Worm (Caenorhabditis elegans) whole organism, young adult: ENCODE measurements around the gene ehbp-1.
A peak's percentile ranks its signal among the peaks of the same experiment; 100 is the strongest.

ENCODE experiments used
- B0019.2 ChIP-seq: fragments of 200-800 bp; sonication (Bioruptor generic); conservative IDR thresholded peaks from 2 replicates; pipeline ENCODE4 v1.3.6; 2022; ENCODE audit warnings: missing genetic modification reagents, missing genetic modification characterization, missing compliant biosample characterization
- C17E4.6 ChIP-seq: fragments of 200-800 bp; sonication (Bioruptor generic); IDR thresholded peaks from 2 replicates; pipeline ENCODE4 v1.3.6; 2022; ENCODE audit warnings: missing genetic modification reagents, missing genetic modification characterization, missing compliant biosample characterization
- F49E8.2 ChIP-seq: sonication (generic microtip); optimal IDR thresholded peaks from 3 replicates; lab custom pipeline; 2017; ENCODE audit warnings: missing genetic modification characterization, mild to moderate bottlenecking, missing compliant biosample characterization, antibody characterized with exemption, moderate library complexity; ENCODE audit not compliant: insufficient read depth
- F52B5.7 ChIP-seq: sonication (generic microtip); optimal IDR thresholded peaks from 2 replicates; lab custom pipeline; 2016; ENCODE audit warnings: mild to moderate bottlenecking, missing genetic modification characterization, missing compliant biosample characterization
- F55B11.4 ChIP-seq: sonication (generic microtip); optimal IDR thresholded peaks from 2 replicates; lab custom pipeline; 2016; ENCODE audit warnings: missing compliant biosample characterization, missing genetic modification characterization, borderline replicate concordance; ENCODE audit not compliant: insufficient read depth
- F57A8.1 ChIP-seq: fragments of 200-800 bp; sonication (Bioruptor generic); optimal IDR thresholded peaks from 2 replicates; lab custom pipeline; 2018; ENCODE audit warnings: mild to moderate bottlenecking, missing genetic modification characterization, moderate library complexity, missing compliant biosample characterization
- F57C9.4 ChIP-seq: sonication (generic microtip); optimal IDR thresholded peaks from 2 replicates; lab custom pipeline; 2017; ENCODE audit warnings: mild to moderate bottlenecking, missing genetic modification characterization, missing compliant biosample characterization
- T26A5.8 ChIP-seq: sonication (generic microtip); optimal IDR thresholded peaks from 2 replicates; lab custom pipeline; 2016; ENCODE audit warnings: missing genetic modification characterization, missing compliant biosample characterization
- Y79H2A.3 ChIP-seq: fragments of 200-800 bp; sonication (Bioruptor generic); conservative IDR thresholded peaks from 2 replicates; pipeline ENCODE4 v1.3.6; 2022; ENCODE audit warnings: missing genetic modification reagents, missing genetic modification characterization, missing compliant biosample characterization
- Y95B8A.8 ChIP-seq: fragments of 200-800 bp; sonication (Bioruptor generic); IDR thresholded peaks from 2 replicates; pipeline ENCODE4 v1.3.6; 2022; ENCODE audit warnings: missing genetic modification reagents, missing genetic modification characterization, missing compliant biosample characterization
- aptf-3 ChIP-seq: fragments of 200-800 bp; sonication (Bioruptor generic); IDR thresholded peaks from 2 replicates; pipeline ENCODE4 v1.3.6; 2022; ENCODE audit warnings: missing genetic modification characterization, missing compliant biosample characterization
- athp-1 ChIP-seq: sonication (generic microtip); optimal IDR thresholded peaks from 2 replicates; lab custom pipeline; 2017; ENCODE audit warnings: mild to moderate bottlenecking, missing genetic modification characterization, missing compliant biosample characterization
- ccch-3 ChIP-seq: fragments of 200-800 bp; sonication (Bioruptor generic); optimal IDR thresholded peaks from 2 replicates; lab custom pipeline; 2018; ENCODE audit warnings: mild to moderate bottlenecking, missing genetic modification characterization, missing compliant biosample characterization
- cebp-1 ChIP-seq, 2 experiments: fragments of 200-800 bp in 1 of 2; sonication (Bioruptor generic) in 1 of 2; sonication (generic microtip) in 1 of 2; IDR thresholded peaks in 1 of 2; optimal IDR thresholded peaks in 1 of 2; 2 replicates each; pipeline versions ENCODE4 v1.3.6 to Lab custom; 2017 to 2022; ENCODE audit warnings: missing compliant biosample characterization in 2 of 2, missing genetic modification characterization in 2 of 2, mild to moderate bottlenecking in 1 of 2, missing genetic modification reagents in 1 of 2, moderate library complexity in 1 of 2
- ceh-27 ChIP-seq: fragments of 200-800 bp; sonication (Bioruptor generic); optimal IDR thresholded peaks from 2 replicates; lab custom pipeline; 2018; ENCODE audit warnings: mild to moderate bottlenecking, missing genetic modification characterization, moderate library complexity, missing compliant biosample characterization
- ceh-58 ChIP-seq: fragments of 200-800 bp; sonication (Bioruptor generic); IDR thresholded peaks from 2 replicates; pipeline ENCODE4 v1.3.6; 2022; ENCODE audit warnings: missing genetic modification characterization, missing compliant biosample characterization
- ceh-79 ChIP-seq: sonication (generic microtip); optimal IDR thresholded peaks from 2 replicates; lab custom pipeline; 2017; ENCODE audit warnings: mild to moderate bottlenecking, missing genetic modification characterization, missing compliant biosample characterization
- chd-7 ChIP-seq: sonication (generic microtip); optimal IDR thresholded peaks from 2 replicates; lab custom pipeline; 2016; ENCODE audit warnings: mild to moderate bottlenecking, missing genetic modification characterization, moderate library complexity, missing compliant biosample characterization
- die-1 ChIP-seq: sonication (generic microtip); optimal IDR thresholded peaks from 2 replicates; lab custom pipeline; 2016; ENCODE audit warnings: missing genotype, mild to moderate bottlenecking, missing genetic modification characterization, missing compliant biosample characterization
- dpff-1 ChIP-seq: sonication (generic microtip); optimal IDR thresholded peaks from 2 replicates; lab custom pipeline; 2017; ENCODE audit warnings: mild to moderate bottlenecking, missing genetic modification characterization, missing compliant biosample characterization
- ekl-4 ChIP-seq: fragments of 200-800 bp; sonication (Bioruptor generic); IDR thresholded peaks from 2 replicates; pipeline ENCODE4 v1.3.6; 2022; ENCODE audit warnings: missing genetic modification reagents, missing genetic modification characterization, missing compliant biosample characterization
- ets-4 ChIP-seq: fragments of 200-800 bp; sonication (Bioruptor generic); optimal IDR thresholded peaks from 2 replicates; lab custom pipeline; 2018; ENCODE audit warnings: mild to moderate bottlenecking, missing genetic modification characterization, missing compliant biosample characterization
- fkh-3 ChIP-seq: sonication (generic microtip); optimal IDR thresholded peaks from 2 replicates; lab custom pipeline; 2016; ENCODE audit warnings: mild to moderate bottlenecking, missing genetic modification characterization, missing compliant biosample characterization
- hmg-1.2 ChIP-seq: fragments of 200-800 bp; sonication (Bioruptor generic); IDR thresholded peaks from 2 replicates; pipeline ENCODE4 v1.3.6; 2022; ENCODE audit warnings: missing genetic modification reagents, missing genetic modification characterization, missing compliant biosample characterization
- lag-1 ChIP-seq: fragments of 200-800 bp; sonication (Bioruptor generic); IDR thresholded peaks from 2 replicates; pipeline ENCODE4 v1.3.6; 2022; ENCODE audit warnings: missing genetic modification reagents, missing genetic modification characterization, missing compliant biosample characterization
- lin-35 ChIP-seq, 3 experiments: fragments of 150-350 bp in 2 of 3; sonication (generic microtip) in 1 of 3; optimal IDR thresholded peaks; 2 replicates each; lab custom pipeline; 2014 to 2018; ENCODE audit warnings: missing biosample characterization in 3 of 3, missing genetic modification characterization in 3 of 3, missing genetic modification reagents in 3 of 3
- nfya-1 ChIP-seq: sonication (generic microtip); optimal IDR thresholded peaks from 2 replicates; lab custom pipeline; 2017; ENCODE audit warnings: antibody characterized with exemption, missing compliant biosample characterization, missing genetic modification characterization, borderline replicate concordance; ENCODE audit not compliant: insufficient read depth
- nhr-80 ChIP-seq: sonication (generic microtip); optimal IDR thresholded peaks from 2 replicates; lab custom pipeline; 2016; ENCODE audit warnings: missing genetic modification characterization, missing compliant biosample characterization
- rcor-1 ChIP-seq: fragments of 200-800 bp; sonication (Bioruptor generic); IDR thresholded peaks from 2 replicates; pipeline ENCODE4 v1.3.6; 2022; ENCODE audit warnings: missing genetic modification reagents, missing genetic modification characterization, missing compliant biosample characterization
- sptf-2 ChIP-seq: fragments of 200-800 bp; sonication (Bioruptor generic); optimal IDR thresholded peaks from 2 replicates; lab custom pipeline; 2018; ENCODE audit warnings: mild to moderate bottlenecking, missing genetic modification characterization, missing compliant biosample characterization
- tlf-1 ChIP-seq: fragments of 200-800 bp; sonication (Bioruptor generic); optimal IDR thresholded peaks from 2 replicates; lab custom pipeline; 2018; ENCODE audit warnings: mild to moderate bottlenecking, missing genetic modification characterization, missing compliant biosample characterization
- zfh-2 ChIP-seq: fragments of 200-800 bp; sonication (Bioruptor generic); conservative IDR thresholded peaks from 2 replicates; pipeline ENCODE4 v1.3.6; 2022; ENCODE audit warnings: missing genetic modification reagents, missing genetic modification characterization, missing compliant biosample characterization
- zim-3 ChIP-seq: sonication (generic microtip); optimal IDR thresholded peaks from 2 replicates; lab custom pipeline; 2017; ENCODE audit warnings: mild to moderate bottlenecking, missing genetic modification characterization, moderate library complexity, missing compliant biosample characterization
- ztf-28 ChIP-seq: fragments of 200-800 bp; sonication (Bioruptor generic); IDR thresholded peaks from 2 replicates; pipeline ENCODE4 v1.3.6; 2022; ENCODE audit warnings: missing genetic modification reagents, missing genetic modification characterization, missing compliant biosample characterization
- ztf-6 ChIP-seq: fragments of 200-800 bp; sonication (Bioruptor generic); IDR thresholded peaks from 2 replicates; pipeline ENCODE4 v1.3.6; 2022; ENCODE audit warnings: missing genetic modification reagents, missing genetic modification characterization, missing compliant biosample characterization

ehbp-1 gene

DNA sequence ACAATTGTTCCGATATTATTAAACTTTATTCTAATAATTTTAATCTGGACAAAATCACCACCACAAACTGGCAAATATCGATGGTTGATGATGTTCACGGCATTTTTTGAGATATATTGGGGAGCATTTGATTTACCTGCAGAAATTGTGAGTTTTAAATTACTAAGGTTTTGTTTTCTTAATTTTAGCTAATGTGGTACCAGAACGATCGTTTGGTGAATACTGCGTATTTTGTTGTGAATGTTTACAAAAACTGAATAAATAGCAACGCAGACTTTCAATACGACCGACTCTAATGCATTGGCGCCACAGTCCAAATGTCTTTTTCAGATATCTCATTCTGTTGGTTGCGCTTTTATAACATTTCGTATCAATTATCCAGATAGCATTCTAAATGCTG is 28.7 kb upstream of the ehbp-1 start:
- TF ChIP-seq F49E8.2: no peak
- TF ChIP-seq, all 124 proteins: peak for 0

DNA sequence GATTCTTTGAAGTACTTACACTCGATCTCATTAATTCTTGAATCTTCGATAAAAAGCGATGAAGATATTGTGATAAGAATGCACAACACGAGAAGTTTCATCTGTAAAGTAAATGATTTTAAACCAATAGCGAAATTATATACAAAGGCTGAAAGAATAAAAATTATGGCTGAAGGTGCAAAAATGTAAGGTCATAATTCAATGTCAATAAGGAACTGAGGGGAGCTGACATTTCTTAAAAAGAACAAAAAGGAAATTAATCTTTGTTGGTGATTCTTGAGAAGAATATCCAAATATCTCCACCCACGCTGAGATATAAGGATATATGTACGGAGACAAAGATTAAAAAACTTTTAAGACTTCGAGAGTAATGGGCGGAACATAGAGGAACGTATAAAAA is 26.3 kb upstream of the ehbp-1 start, which contains the start of gene C50F4.9:
TSS of gene C50F4.9 (minus strand) at position 101 of the 400 bp plus-strand sequence.
- no peak for TF ChIP-seq chd-7

DNA sequence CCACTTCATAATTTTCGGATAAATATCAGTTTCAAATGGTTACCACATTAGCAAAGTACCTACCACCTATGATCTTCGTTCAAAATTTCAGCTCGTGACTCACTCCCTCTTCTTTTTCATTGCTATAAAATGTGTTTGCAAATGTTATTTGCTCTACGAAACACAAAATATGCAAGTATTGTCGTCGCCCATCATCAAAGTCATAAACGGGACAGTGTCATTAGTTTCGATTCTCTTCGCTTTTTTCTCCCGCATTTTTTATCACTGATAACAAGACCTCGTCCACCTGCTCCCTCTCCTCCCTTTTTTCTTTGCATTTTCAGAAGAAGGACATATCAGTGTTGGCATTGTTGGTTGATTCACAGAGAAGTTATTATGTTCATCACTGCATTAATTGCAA is 24.0 kb upstream of the ehbp-1 start, which contains the start of gene C50F4.1:
TSS of gene C50F4.1 (plus strand) at position 324 of the 400 bp plus-strand sequence.
- peak; percentile 37 for TF ChIP-seq ets-4 (GFP tag; lab: Kevin White, UChicago)
- peak; percentile 95 for TF ChIP-seq nhr-80 (tag; lab: Kevin White, UChicago)
- TF ChIP-seq C17E4.6 (GFP tag; lab: Robert Waterston, UW): no peak

DNA sequence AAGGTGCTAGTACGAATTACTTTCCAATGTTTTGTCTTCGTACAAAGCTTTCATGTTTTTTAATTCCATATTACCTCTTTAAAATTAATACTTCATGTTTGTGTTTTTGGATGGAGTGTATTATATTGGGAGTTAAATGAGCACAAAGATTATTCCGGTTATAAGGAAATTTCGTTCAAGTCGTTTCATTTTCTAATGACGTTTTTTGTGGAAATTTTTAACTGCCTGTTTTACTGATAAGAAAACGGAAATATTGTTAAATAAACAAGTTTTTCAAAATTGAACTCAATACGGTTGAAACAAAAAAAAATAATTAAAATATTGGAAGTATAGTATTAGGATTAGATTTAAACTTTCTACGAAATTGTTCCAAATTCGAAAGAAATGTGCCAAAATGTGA is 23.1 kb upstream of the ehbp-1 start:
- TF ChIP-seq nhr-80 (tag; lab: Kevin White, UChicago): peak; percentile 3
- TF ChIP-seq aptf-3 (GFP tag; lab: Robert Waterston, UW): no peak
- TF ChIP-seq ztf-6 (GFP tag; lab: Robert Waterston, UW): no peak
- TF ChIP-seq F52B5.7 (tag; lab: Kevin White, UChicago): no peak

DNA sequence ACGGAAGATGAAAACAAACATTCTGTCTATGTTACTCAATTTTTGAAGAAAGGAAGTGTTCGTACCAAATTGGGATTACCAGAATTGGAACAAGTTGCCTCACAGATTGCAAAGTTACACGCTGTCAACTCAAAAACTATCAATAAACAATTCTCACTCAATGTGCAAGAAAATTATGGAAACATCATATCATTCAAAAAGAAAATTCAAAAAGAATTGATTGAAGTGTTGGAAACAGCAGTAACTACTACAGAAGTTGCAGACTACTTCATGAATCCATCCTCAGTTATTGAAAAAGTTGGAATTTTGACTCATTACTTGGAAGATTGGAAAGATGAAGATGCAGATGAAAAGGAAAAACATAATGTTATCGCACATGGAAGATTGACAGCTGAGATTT is 22.5 kb upstream of the ehbp-1 start:
- no peak for TF ChIP-seq fkh-3
- TF ChIP-seq sptf-2 (GFP tag; lab: Kevin White, UChicago): no peak
- TF ChIP-seq ccch-3: no peak
- TF ChIP-seq B0019.2: no peak
- TF ChIP-seq ztf-28 (GFP tag; lab: Robert Waterston, UW): no peak
- TF ChIP-seq rcor-1 (GFP tag; lab: Robert Waterston, UW): no peak
- TF ChIP-seq F57A8.1 (GFP tag; lab: Kevin White, UChicago): no peak
- no peak for TF ChIP-seq tlf-1
- TF ChIP-seq nfya-1 (tag; lab: Kevin White, UChicago): no peak
- no peak for TF ChIP-seq nhr-80 (tag; lab: Kevin White, UChicago)
- no peak for TF ChIP-seq Y95B8A.8
- TF ChIP-seq dpff-1 (tag; lab: Kevin White, UChicago): no peak
- TF ChIP-seq F57C9.4: no peak
- no peak for TF ChIP-seq die-1
- no peak for TF ChIP-seq ceh-79 (tag; lab: Kevin White, UChicago)
- no peak for TF ChIP-seq hmg-1.2 (GFP tag; lab: Robert Waterston, UW)
- TF ChIP-seq cebp-1 (GFP tag; IDR thresholded peaks at IDR 0.05; lab: Robert Waterston, UW): no peak
- no peak for TF ChIP-seq cebp-1 (tag; optimal IDR thresholded peaks at IDR 0.05; lab: Kevin White, UChicago)

DNA sequence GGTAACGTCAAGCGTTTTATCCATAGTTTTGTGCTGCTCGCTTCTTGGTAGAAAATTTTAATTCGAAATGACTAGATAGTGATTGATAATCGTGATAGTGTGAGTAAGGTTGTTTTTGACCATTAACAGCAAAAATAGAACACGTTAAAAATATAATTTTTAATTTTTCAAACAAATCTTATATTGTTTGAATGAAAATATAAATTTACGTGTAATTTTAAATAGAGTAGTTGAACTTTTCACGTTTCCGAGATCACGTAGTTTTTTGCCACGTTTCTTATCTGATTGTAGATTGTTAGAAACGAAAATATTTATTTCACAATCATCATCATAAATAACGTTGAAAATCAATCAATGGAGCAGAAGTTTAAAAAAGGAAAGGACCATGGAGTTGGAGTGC is 19.0 kb upstream of the ehbp-1 start, which contains the start of the genes C50F4.10 and pfk-1.2:
TSS of gene C50F4.10 (minus strand) at position 101 of the 400 bp plus-strand sequence.
TSS of gene pfk-1.2 (plus strand) at position 325 of the 400 bp plus-strand sequence.
- TF ChIP-seq lag-1 (GFP tag; lab: Robert Waterston, UW) (no peak), Y79H2A.3 (GFP tag; lab: Robert Waterston, UW) (no peak), T26A5.8 (no peak), lin-35 (GFP tag; optimal IDR thresholded peaks at IDR 0.05; lab: Kevin White, UChicago) (no peak), zim-3 (tag; lab: Kevin White, UChicago) (no peak), ceh-27 (GFP tag; lab: Kevin White, UChicago) (no peak), zfh-2 (GFP tag; lab: Robert Waterston, UW) (no peak), Y95B8A.8 (no peak), ekl-4 (GFP tag; lab: Robert Waterston, UW) (no peak), athp-1 (tag; lab: Kevin White, UChicago) (no peak), F55B11.4 (tag; lab: Kevin White, UChicago) (no peak), ceh-58 (GFP tag; lab: Robert Waterston, UW) (no peak), C17E4.6 (GFP tag; lab: Robert Waterston, UW) (no peak)
